Worm (Caenorhabditis elegans): ENCODE results near the gene C44B9.2.
A peak's percentile ranks its signal among the peaks of the same experiment; 100 is the strongest.

The C44B9.2 gene

DNA sequence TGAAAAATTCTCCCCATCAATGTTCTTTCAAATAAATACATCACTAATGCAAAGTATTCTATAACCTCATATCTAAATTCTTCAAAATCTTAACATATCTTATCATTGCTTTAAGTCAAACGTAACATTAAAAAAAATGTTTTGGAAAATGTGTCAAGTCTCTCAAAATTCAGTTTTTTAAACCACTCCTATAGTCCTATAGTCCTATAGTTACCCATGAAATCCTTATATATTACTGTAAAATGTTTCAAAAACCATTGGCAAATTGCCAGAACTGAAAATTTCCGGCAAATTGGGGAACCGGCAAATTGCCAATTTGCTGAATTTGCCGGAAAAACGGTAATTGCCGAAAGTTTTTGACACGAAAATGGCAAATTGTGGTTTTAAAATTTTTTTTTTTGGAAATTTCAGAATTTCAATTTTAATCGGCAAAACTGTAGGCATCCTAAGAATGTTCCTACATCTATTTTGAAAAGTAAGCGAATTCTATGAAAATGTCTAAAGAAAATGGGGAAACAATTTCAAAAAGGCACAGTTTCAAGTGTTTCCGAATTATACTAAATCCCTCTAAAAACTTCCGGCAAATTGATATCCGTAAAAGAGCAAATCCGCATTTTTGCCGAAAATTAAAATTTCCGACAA, 29.2 kb downstream of the C44B9.2 start:
- TF ChIP-seq mml-1 (tag; optimal IDR thresholded peaks at IDR 0.05): no peak
- TF ChIP-seq elt-1 (tag; optimal IDR thresholded peaks at IDR 0.05): peak; percentile 68

DNA sequence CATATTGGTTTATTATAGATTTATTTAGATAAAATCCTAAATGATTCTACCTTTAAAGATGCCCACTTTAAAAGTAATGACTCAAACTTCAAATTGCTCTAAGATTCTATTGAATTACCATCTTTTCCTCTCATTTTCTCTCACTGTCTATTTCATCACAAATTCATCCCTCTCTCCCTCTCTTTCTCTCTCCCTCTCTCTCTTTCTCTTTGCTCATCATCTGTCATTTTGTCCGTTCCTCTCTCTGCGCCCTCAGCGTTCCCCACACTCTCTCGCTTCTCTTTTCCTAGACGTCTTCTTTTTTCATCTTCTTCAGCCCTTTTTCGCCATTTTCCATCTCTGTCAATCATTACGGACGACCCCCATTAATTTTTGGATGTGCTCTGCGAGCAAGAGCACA, 29.9 kb downstream of the C44B9.2 start:
- TF ChIP-seq nhr-25 (tag; optimal IDR thresholded peaks at IDR 0.05) (no peak), skn-1 (tag; optimal IDR thresholded peaks at IDR 0.05) (no peak), fos-1 (tag; optimal IDR thresholded peaks at IDR 0.05) (no peak), mml-1 (tag; optimal IDR thresholded peaks at IDR 0.05) (no peak), egl-5 (tag; optimal IDR thresholded peaks at IDR 0.05) (no peak), jun-1 (tag; optimal IDR thresholded peaks at IDR 0.05) (peak; percentile 2), nhr-28 (tag; optimal IDR thresholded peaks at IDR 0.05) (no peak), snpc-4 (tag; optimal IDR thresholded peaks at IDR 0.05) (no peak), nfya-1 (tag; optimal IDR thresholded peaks at IDR 0.05; ENCODE audit: insufficient read depth) (peak; percentile 62), ceh-28 (tag; optimal IDR thresholded peaks at IDR 0.05) (no peak), egl-27 (tag; optimal IDR thresholded peaks at IDR 0.05) (no peak), daf-12 (tag; optimal IDR thresholded peaks at IDR 0.05) (no peak), fkh-2 (tag; optimal IDR thresholded peaks at IDR 0.05) (no peak), lsy-12 (tag; optimal IDR thresholded peaks at IDR 0.05) (no peak), elt-2 (tag; optimal IDR thresholded peaks at IDR 0.05) (no peak), fkh-10 (GFP tag; optimal IDR thresholded peaks at IDR 0.05) (no peak), lin-39 (tag; optimal IDR thresholded peaks at IDR 0.05) (peak; percentile 52), nhr-76 (tag; optimal IDR thresholded peaks at IDR 0.05) (no peak), ceh-9 (tag; optimal IDR thresholded peaks at IDR 0.05) (no peak), unc-62 (GFP tag; optimal IDR thresholded peaks at IDR 0.05) (peak; percentile 29), hmg-11 (tag; optimal IDR thresholded peaks at IDR 0.05) (peak; percentile 68), nhr-12 (tag; optimal IDR thresholded peaks at IDR 0.05) (no peak), ceh-82 (tag; optimal IDR thresholded peaks at IDR 0.05) (peak; percentile 80), ceh-16 (tag; optimal IDR thresholded peaks at IDR 0.05) (no peak), aly-2 (tag; optimal IDR thresholded peaks at IDR 0.05) (no peak), lin-15B (tag; optimal IDR thresholded peaks at IDR 0.05) (peak; percentile 16), elt-3 (tag; optimal IDR thresholded peaks at IDR 0.05) (no peak), pha-4 (tag; optimal IDR thresholded peaks at IDR 0.05) (no peak), nhr-237 (tag; optimal IDR thresholded peaks at IDR 0.05) (no peak), R02D3.7 (tag; optimal IDR thresholded peaks at IDR 0.05) (no peak)

DNA sequence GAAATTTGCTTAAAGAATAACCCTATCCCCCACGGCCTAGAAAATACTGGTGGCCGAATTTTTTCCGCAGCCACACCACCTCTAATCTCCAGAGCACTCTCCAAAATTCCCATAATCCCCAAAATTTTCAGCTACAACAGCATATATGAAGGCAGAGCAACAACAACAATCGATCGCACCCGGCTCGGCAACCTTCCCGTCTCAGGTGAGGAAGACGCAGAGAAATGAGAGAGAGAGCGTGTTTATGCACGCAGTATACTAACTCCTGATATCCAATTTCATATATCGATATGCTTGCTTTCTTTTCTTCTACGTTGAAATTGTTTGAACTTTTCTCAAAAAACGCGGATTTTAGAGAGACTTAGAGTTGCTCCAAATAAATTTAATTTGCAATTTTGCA, 31.1 kb downstream of the C44B9.2 start:
- TF ChIP-seq hmg-11 (tag; optimal IDR thresholded peaks at IDR 0.05): peak; percentile 25
- TF ChIP-seq nhr-12 (tag; optimal IDR thresholded peaks at IDR 0.05): no peak

DNA sequence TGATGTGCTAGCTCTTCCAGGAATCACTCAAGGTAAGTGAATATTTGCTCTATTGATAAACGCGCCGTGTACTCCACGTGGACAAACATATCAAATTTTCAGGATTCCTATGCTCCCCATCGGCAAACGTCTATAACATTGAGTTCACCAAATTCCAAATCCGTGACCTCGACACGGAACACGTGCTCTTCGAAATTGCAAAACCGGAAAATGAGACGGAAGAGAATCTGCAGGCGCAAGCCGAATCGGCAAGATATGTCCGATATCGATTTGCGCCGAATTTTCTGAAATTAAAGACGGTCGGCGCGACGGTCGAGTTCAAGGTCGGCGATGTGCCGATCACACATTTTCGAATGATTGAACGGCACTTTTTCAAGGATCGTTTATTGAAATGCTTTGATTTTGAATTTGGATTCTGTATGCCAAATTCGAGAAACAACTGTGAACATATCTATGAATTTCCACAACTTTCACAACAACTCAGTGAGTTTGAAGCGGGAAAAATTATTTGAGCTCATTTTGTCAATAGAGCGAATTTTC, 32.5 kb downstream of the C44B9.2 start:
- TF ChIP-seq aly-2 (tag; optimal IDR thresholded peaks at IDR 0.05) (no peak), elt-1 (tag; optimal IDR thresholded peaks at IDR 0.05) (peak; percentile 77)

DNA sequence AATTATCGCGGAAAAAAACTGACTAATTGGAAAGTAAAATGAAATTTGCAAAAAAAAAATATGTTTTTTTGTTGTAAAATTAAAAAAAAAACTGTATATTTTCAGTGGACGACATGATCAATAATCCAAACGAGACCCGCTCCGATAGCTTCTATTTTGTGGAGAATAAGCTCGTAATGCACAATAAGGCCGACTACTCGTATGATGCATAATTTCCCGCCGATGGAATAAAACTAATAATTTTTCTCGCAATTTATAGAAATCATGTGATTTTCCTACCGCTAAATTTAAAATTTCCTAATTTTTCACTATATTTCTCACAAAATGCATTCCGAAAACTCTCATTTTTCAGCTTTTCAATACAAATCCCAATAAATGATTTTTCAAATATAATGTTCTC, 33.3 kb downstream of the C44B9.2 start:
- TF ChIP-seq ZK546.5 (tag; optimal IDR thresholded peaks at IDR 0.05) (no peak), nfya-1 (tag; optimal IDR thresholded peaks at IDR 0.05; ENCODE audit: insufficient read depth) (no peak), aly-2 (tag; optimal IDR thresholded peaks at IDR 0.05) (no peak), elt-1 (tag; optimal IDR thresholded peaks at IDR 0.05) (peak; percentile 16)

ce11 chrIII:10909166-10909565, 33.9 kb downstream of the C44B9.2 start:
- TF ChIP-seq skn-1 (tag; optimal IDR thresholded peaks at IDR 0.05): no peak
- no peak for TF ChIP-seq fkh-10 (GFP tag; optimal IDR thresholded peaks at IDR 0.05)
- TF ChIP-seq R02D3.7 (tag; optimal IDR thresholded peaks at IDR 0.05): no peak
- TF ChIP-seq nhr-25 (tag; optimal IDR thresholded peaks at IDR 0.05): no peak
- no peak for TF ChIP-seq daf-12 (tag; optimal IDR thresholded peaks at IDR 0.05)
- TF ChIP-seq aly-2 (tag; optimal IDR thresholded peaks at IDR 0.05): no peak
- TF ChIP-seq fkh-2 (tag; optimal IDR thresholded peaks at IDR 0.05): no peak
- no peak for TF ChIP-seq elt-1 (tag; optimal IDR thresholded peaks at IDR 0.05)
- TF ChIP-seq ama-1 (optimal IDR thresholded peaks at IDR 0.05): no peak
- TF ChIP-seq nhr-67 (tag; optimal IDR thresholded peaks at IDR 0.05): no peak
- TF ChIP-seq nhr-43 (tag; optimal IDR thresholded peaks at IDR 0.05; ENCODE audit: poor library complexity, severe bottlenecking): no peak
- TF ChIP-seq zag-1 (tag; optimal IDR thresholded peaks at IDR 0.05): no peak
- TF ChIP-seq ceh-28 (tag; optimal IDR thresholded peaks at IDR 0.05): no peak
- no peak for TF ChIP-seq ceh-9 (tag; optimal IDR thresholded peaks at IDR 0.05)
- TF ChIP-seq nhr-237 (tag; optimal IDR thresholded peaks at IDR 0.05): no peak
- no peak for TF ChIP-seq eor-1 (tag; optimal IDR thresholded peaks at IDR 0.05)
- TF ChIP-seq pha-4 (tag; optimal IDR thresholded peaks at IDR 0.05): no peak
- TF ChIP-seq jun-1 (tag; optimal IDR thresholded peaks at IDR 0.05): no peak
- no peak for TF ChIP-seq unc-39 (tag; optimal IDR thresholded peaks at IDR 0.05)
- no peak for TF ChIP-seq hmg-11 (tag; optimal IDR thresholded peaks at IDR 0.05)

Measured in whole organism, L3 larva.